Worm (Caenorhabditis elegans) whole organism, L4 larva: ENCODE results near the gene let-754.
A peak's percentile ranks its signal among the peaks of the same experiment; 100 is the strongest.

ENCODE experiments used
- F37D6.2 ChIP-seq: sonication (generic microtip); optimal IDR thresholded peaks from 2 replicates; lab custom pipeline; 2016; ENCODE audit warnings: mild to moderate bottlenecking, missing genetic modification characterization, missing compliant biosample characterization
- R02D3.7 ChIP-seq: fragments of 150-350 bp; sonication (generic microtip); optimal IDR thresholded peaks from 3 replicates; lab custom pipeline; 2014; ENCODE audit warnings: missing biosample characterization, missing genetic modification characterization
- T20F7.1 ChIP-seq: fragments of 200-800 bp; sonication (Bioruptor generic); optimal IDR thresholded peaks from 2 replicates; lab custom pipeline; 2018; ENCODE audit warnings: mild to moderate bottlenecking, missing genetic modification characterization, missing compliant biosample characterization
- T26A8.4 ChIP-seq: fragments of 200-800 bp; sonication (Bioruptor generic); IDR thresholded peaks from 2 replicates; pipeline ENCODE4 v1.3.6; 2022; ENCODE audit warnings: missing genetic modification characterization, missing compliant biosample characterization
- Y105C5A.15 ChIP-seq: fragments of 200-800 bp; sonication (Bioruptor generic); IDR thresholded peaks from 2 replicates; pipeline ENCODE4 v1.3.6; 2022; ENCODE audit warnings: missing genetic modification characterization, missing compliant biosample characterization
- Y48G9A.11 ChIP-seq: fragments of 200-800 bp; sonication (Bioruptor generic); IDR thresholded peaks from 2 replicates; pipeline ENCODE4 v1.3.6; 2022; ENCODE audit warnings: missing genetic modification reagents, missing genetic modification characterization, missing compliant biosample characterization
- ZK337.2 ChIP-seq: fragments of 200-800 bp; sonication (Bioruptor generic); IDR thresholded peaks from 2 replicates; pipeline ENCODE4 v1.3.6; 2022; ENCODE audit warnings: missing genetic modification reagents, missing genetic modification characterization, missing compliant biosample characterization
- ZK546.5 ChIP-seq, 2 experiments: sonication (generic microtip); optimal IDR thresholded peaks; 2 replicates each; lab custom pipeline; 2017; ENCODE audit warnings: missing biosample characterization in 2 of 2, missing genetic modification characterization in 2 of 2
- aha-1 ChIP-seq: fragments of 150-350 bp; peaks from one replicate; lab custom pipeline; 2014; ENCODE audit warnings: missing biosample characterization, missing genetic modification characterization
- ama-1 ChIP-seq: fragments of 150-350 bp; optimal IDR thresholded peaks from 2 replicates; lab custom pipeline; 2014; ENCODE audit warnings: inconsistent platforms, mixed read lengths
- ceh-82 ChIP-seq: sonication (generic microtip); optimal IDR thresholded peaks from 2 replicates; lab custom pipeline; 2017; ENCODE audit warnings: missing biosample characterization, missing genetic modification characterization
- ces-1 ChIP-seq: fragments of 150-350 bp; sonication (generic microtip); optimal IDR thresholded peaks from 4 replicates; lab custom pipeline; 2014; ENCODE audit warnings: missing biosample characterization, missing genetic modification reagents, missing genetic modification characterization
- ctbp-1 ChIP-seq: fragments of 200-800 bp; sonication (Bioruptor generic); IDR thresholded peaks from 2 replicates; pipeline ENCODE4 v1.3.6; 2022; ENCODE audit warnings: missing genetic modification reagents, missing genetic modification characterization, missing compliant biosample characterization
- daf-16 ChIP-seq, 3 experiments: sonication (generic microtip); optimal IDR thresholded peaks; 2 replicates each; lab custom pipeline; 2016 to 2017; ENCODE audit warnings: missing genetic modification characterization in 3 of 3, missing genetic modification reagents in 3 of 3, mild to moderate bottlenecking in 2 of 3, missing compliant biosample characterization in 2 of 3, missing biosample characterization in 1 of 3, moderate library complexity in 1 of 3
- daf-19 ChIP-seq: fragments of 200-800 bp; sonication (Bioruptor generic); conservative IDR thresholded peaks from 2 replicates; pipeline ENCODE4 v1.3.6; 2022; ENCODE audit warnings: missing genetic modification characterization, missing compliant biosample characterization
- dmd-9 ChIP-seq: fragments of 200-800 bp; sonication (Bioruptor generic); IDR thresholded peaks from 2 replicates; pipeline ENCODE4 v1.3.6; 2022; ENCODE audit warnings: missing genetic modification reagents, missing genetic modification characterization, missing compliant biosample characterization
- dpl-1 ChIP-seq: fragments of 150-350 bp; optimal IDR thresholded peaks from 2 replicates; lab custom pipeline; 2014; ENCODE audit warnings: missing biosample characterization, missing genetic modification reagents, missing genetic modification characterization
- dve-1 ChIP-seq: sonication (generic microtip); optimal IDR thresholded peaks from 2 replicates; lab custom pipeline; 2017; ENCODE audit warnings: antibody characterized with exemption, mild to moderate bottlenecking, missing genetic modification characterization, missing compliant biosample characterization; ENCODE audit not compliant: insufficient read depth
- hif-1 ChIP-seq, 2 experiments: sonication (generic microtip); optimal IDR thresholded peaks; 2 replicates each; lab custom pipeline; 2016 to 2017; ENCODE audit warnings: missing compliant biosample characterization in 2 of 2, missing genetic modification characterization in 2 of 2, missing genetic modification reagents in 2 of 2, missing genotype in 2 of 2, mild to moderate bottlenecking in 1 of 2
- hlh-30 ChIP-seq: sonication (generic microtip); optimal IDR thresholded peaks from 2 replicates; lab custom pipeline; 2017; ENCODE audit warnings: antibody characterized with exemption, mild to moderate bottlenecking, missing genetic modification characterization, missing compliant biosample characterization; ENCODE audit not compliant: insufficient read depth
- lin-1 ChIP-seq: fragments of 200-800 bp; sonication (Bioruptor generic); IDR thresholded peaks from 2 replicates; pipeline ENCODE4 v1.3.6; 2022; ENCODE audit warnings: missing genetic modification reagents, missing genetic modification characterization, missing compliant biosample characterization
- lin-13 ChIP-seq: fragments of 150-350 bp; optimal IDR thresholded peaks from 2 replicates; lab custom pipeline; 2014; ENCODE audit warnings: missing biosample characterization, missing genetic modification reagents, missing genetic modification characterization
- lin-29 ChIP-seq: fragments of 200-800 bp; sonication (Bioruptor generic); IDR thresholded peaks from 2 replicates; pipeline ENCODE4 v1.3.6; 2022; ENCODE audit warnings: missing genetic modification reagents, missing genetic modification characterization, missing compliant biosample characterization
- lin-39 ChIP-seq: fragments of 150-350 bp; optimal IDR thresholded peaks from 2 replicates; lab custom pipeline; 2014; ENCODE audit warnings: missing biosample characterization, missing genetic modification reagents, missing genetic modification characterization
- lsy-2 ChIP-seq, 2 experiments: fragments of 150-350 bp in 1 of 2; sonication (generic microtip) in 1 of 2; optimal IDR thresholded peaks; 2 replicates each; lab custom pipeline; 2014 to 2017; ENCODE audit warnings: missing biosample characterization in 2 of 2, missing genetic modification characterization in 2 of 2
- madf-9 ChIP-seq: fragments of 200-800 bp; sonication (Bioruptor generic); conservative IDR thresholded peaks from 2 replicates; pipeline ENCODE4 v1.3.6; 2022; ENCODE audit warnings: missing genetic modification reagents, missing genetic modification characterization, missing compliant biosample characterization
- mdt-29 ChIP-seq: fragments of 200-800 bp; sonication (Bioruptor generic); IDR thresholded peaks from 2 replicates; pipeline ENCODE4 v1.3.6; 2022; ENCODE audit warnings: missing genetic modification reagents, missing genetic modification characterization, missing compliant biosample characterization
- mep-1 ChIP-seq: fragments of 150-350 bp; sonication (generic microtip); optimal IDR thresholded peaks from 3 replicates; lab custom pipeline; 2014; ENCODE audit warnings: missing biosample characterization, missing genetic modification characterization
- mes-2 ChIP-seq: sonication (generic microtip); optimal IDR thresholded peaks from 2 replicates; lab custom pipeline; 2016; ENCODE audit warnings: missing genotype, mild to moderate bottlenecking, missing genetic modification characterization, missing compliant biosample characterization; ENCODE audit not compliant: poor library complexity, severe bottlenecking
- nhr-102 ChIP-seq: sonication (generic microtip); optimal IDR thresholded peaks from 2 replicates; lab custom pipeline; 2016; ENCODE audit warnings: mild to moderate bottlenecking, missing genetic modification characterization, moderate library complexity, missing compliant biosample characterization
- nhr-11 ChIP-seq: fragments of 150-350 bp; optimal IDR thresholded peaks from 2 replicates; lab custom pipeline; 2014; ENCODE audit warnings: missing biosample characterization, missing genetic modification characterization
- php-3 ChIP-seq: fragments of 200-800 bp; sonication (Bioruptor generic); IDR thresholded peaks from 2 replicates; pipeline ENCODE4 v1.3.6; 2022; ENCODE audit warnings: missing genetic modification reagents, missing genetic modification characterization, missing compliant biosample characterization
- pqm-1 ChIP-seq: sonication (generic microtip); optimal IDR thresholded peaks from 2 replicates; lab custom pipeline; 2017; ENCODE audit warnings: missing biosample characterization, missing genetic modification characterization
- saeg-2 ChIP-seq: fragments of 200-800 bp; sonication (Bioruptor generic); IDR thresholded peaks from 2 replicates; pipeline ENCODE4 v1.3.6; 2022; ENCODE audit warnings: missing genetic modification reagents, missing genetic modification characterization, missing compliant biosample characterization
- spr-1 ChIP-seq: sonication (generic microtip); optimal IDR thresholded peaks from 2 replicates; lab custom pipeline; 2016; ENCODE audit warnings: mild to moderate bottlenecking, missing genetic modification characterization, missing compliant biosample characterization
- spr-3 ChIP-seq: fragments of 200-800 bp; sonication (Bioruptor generic); optimal IDR thresholded peaks from 2 replicates; lab custom pipeline; 2018; ENCODE audit warnings: mild to moderate bottlenecking, missing genetic modification characterization, missing compliant biosample characterization
- tag-97 ChIP-seq: fragments of 200-800 bp; sonication (Bioruptor generic); IDR thresholded peaks from 2 replicates; pipeline ENCODE4 v1.3.6; 2022; ENCODE audit warnings: missing genetic modification characterization, missing compliant biosample characterization
- unc-130 ChIP-seq: sonication (generic microtip); optimal IDR thresholded peaks from 2 replicates; lab custom pipeline; 2016; ENCODE audit warnings: missing genetic modification reagents, missing genetic modification characterization, missing compliant biosample characterization
- unc-39 ChIP-seq: sonication (generic microtip); optimal IDR thresholded peaks from 2 replicates; lab custom pipeline; 2017; ENCODE audit warnings: missing biosample characterization, missing genetic modification characterization
- zfp-2 ChIP-seq: sonication (generic microtip); optimal IDR thresholded peaks from 2 replicates; lab custom pipeline; 2016; ENCODE audit warnings: mild to moderate bottlenecking, missing genetic modification characterization, missing compliant biosample characterization
- ztf-7 ChIP-seq: fragments of 150-350 bp; optimal IDR thresholded peaks from 2 replicates; lab custom pipeline; 2014; ENCODE audit warnings: missing biosample characterization, missing genetic modification characterization

Gene let-754

ce11 chrIII:7952077-7952765 lies 887 bp downstream of the let-754 start, which contains the start of gene C29E4.15 (continued):
- TF ChIP-seq mes-2 (tag; lab: Kevin White, UChicago), result peak; percentile 69
- TF ChIP-seq dmd-9 (GFP tag; lab: Robert Waterston, UW), result no peak
- TF ChIP-seq T26A8.4 (GFP tag; lab: Robert Waterston, UW), result no peak
- TF ChIP-seq dpl-1 (GFP tag; lab: Kevin White, UChicago), result peak; percentile 86
- no peak for TF ChIP-seq R02D3.7 (tag; lab: Kevin White, UChicago)
- no peak for TF ChIP-seq ceh-82 (tag; lab: Kevin White, UChicago)
- TF ChIP-seq hlh-30 (tag; lab: Kevin White, UChicago), result no peak
- no peak for TF ChIP-seq daf-19
- no peak for TF ChIP-seq zfp-2
- no peak for TF ChIP-seq nhr-102 (tag; lab: Kevin White, UChicago)
- TF ChIP-seq tag-97 (GFP tag; lab: Robert Waterston, UW), result no peak
- TF ChIP-seq aha-1 (tag; lab: Kevin White, UChicago), result no peak
- TF ChIP-seq, all 104 proteins: peak for 6

- no peak for TF ChIP-seq T20F7.1 (GFP tag; lab: Kevin White, UChicago)
- no peak for TF ChIP-seq php-3 (GFP tag; lab: Robert Waterston, UW)
- TF ChIP-seq ces-1 (GFP tag; lab: Kevin White, UChicago), result no peak
- TF ChIP-seq mdt-29 (GFP tag; lab: Robert Waterston, UW), result no peak
- peak; percentile 92 for TF ChIP-seq aha-1 (tag; lab: Kevin White, UChicago)
Measured at ce11 chrIII:7950447-7950846, 2.7 kb downstream of the let-754 start.

- TF ChIP-seq ama-1 (peak; percentile 1), nhr-11 (tag; lab: Kevin White, UChicago) (no peak), aha-1 (tag; lab: Kevin White, UChicago) (peak; percentile 75)
Measured at ce11 chrIII:7948802-7949201, 4.3 kb downstream of the let-754 start, which contains the start of gene col-90. col-90 (plus strand) TSS chrIII:7948838.

- TF ChIP-seq dmd-9 (GFP tag; lab: Robert Waterston, UW) (no peak), T26A8.4 (GFP tag; lab: Robert Waterston, UW) (no peak), aha-1 (tag; lab: Kevin White, UChicago) (no peak), ctbp-1 (GFP tag; lab: Robert Waterston, UW) (no peak), Y48G9A.11 (GFP tag; lab: Robert Waterston, UW) (no peak), spr-1 (tag; lab: Kevin White, UChicago) (no peak), lin-13 (GFP tag; lab: Kevin White, UChicago) (no peak), hif-1 (tag; optimal IDR thresholded peaks at IDR 0.05; lab: Kevin White, UChicago) (no peak), saeg-2 (GFP tag; lab: Robert Waterston, UW) (no peak), ZK337.2 (GFP tag; lab: Robert Waterston, UW) (no peak), R02D3.7 (tag; lab: Kevin White, UChicago) (no peak), nhr-11 (tag; lab: Kevin White, UChicago) (no peak), lin-39 (tag; lab: Kevin White, UChicago) (no peak), ces-1 (GFP tag; lab: Kevin White, UChicago) (no peak), unc-130 (GFP tag; lab: Kevin White, UChicago) (no peak)
Measured at ce11 chrIII:7947677-7948076, 5.4 kb downstream of the let-754 start.

ce11 chrIII:7946968-7947491 lies 6.1 kb downstream of the let-754 start, which contains the start of gene gsto-1:
gsto-1 (minus strand) TSS chrIII:7947018.
- no peak for TF ChIP-seq ceh-82 (tag; lab: Kevin White, UChicago)
- no peak for TF ChIP-seq Y105C5A.15 (GFP tag; lab: Robert Waterston, UW)
- TF ChIP-seq pqm-1 (tag; lab: Kevin White, UChicago), result peak; percentile 21
- no peak for TF ChIP-seq lsy-2 (tag; optimal IDR thresholded peaks at IDR 0.05; lab: Kevin White, UChicago)
- no peak for TF ChIP-seq daf-16 (GFP tag; optimal IDR thresholded peaks at IDR 0.05; lab: Kevin White, UChicago)
- peak; percentile 81 for TF ChIP-seq daf-16 (tag; optimal IDR thresholded peaks at IDR 0.05; lab: Kevin White, UChicago)
- no peak for TF ChIP-seq lin-1 (GFP tag; lab: Robert Waterston, UW)
- TF ChIP-seq spr-3 (GFP tag; lab: Kevin White, UChicago), result no peak
- TF ChIP-seq madf-9 (GFP tag; lab: Robert Waterston, UW), result no peak
- no peak for TF ChIP-seq nhr-102 (tag; lab: Kevin White, UChicago)
- no peak for TF ChIP-seq ZK546.5 (tag; optimal IDR thresholded peaks at IDR 0.05; lab: Kevin White, UChicago)
- TF ChIP-seq ztf-7 (tag; lab: Kevin White, UChicago), result peak; percentile 89
- TF ChIP-seq F37D6.2 (tag; lab: Kevin White, UChicago), result no peak
- TF ChIP-seq unc-39, result no peak
- TF ChIP-seq lin-29 (GFP tag; lab: Robert Waterston, UW), result no peak
- TF ChIP-seq spr-1 (tag; lab: Kevin White, UChicago), result no peak
- peak; percentile 47 for TF ChIP-seq dve-1 (tag; lab: Kevin White, UChicago)
- TF ChIP-seq mep-1 (tag; lab: Kevin White, UChicago), result peak; percentile 40
